Fruit fly (Drosophila melanogaster): ENCODE data around the gene mxt.

dm6 chr2L:4821757-4822156 is 25.3 kb downstream of the mxt start, which contains the start of gene CG15628:
- TF ChIP-seq CG8478 (optimal IDR thresholded peaks at IDR 0.05) (no peak), CTCF (optimal IDR thresholded peaks at IDR 0.05) (no peak)

All from S2 (cell line).